Fruit fly (Drosophila melanogaster) whole organism, pupa: ENCODE measurements around the gene CG14883.

Experiments used
- CG10348 ChIP-seq: fragments of 200-800 bp; sonication (Bioruptor generic); IDR thresholded peaks from 2 replicates; pipeline ENCODE4 v1.3.6; 2022; ENCODE audit warnings: missing biosample characterization, missing genetic modification characterization
- CG12605 ChIP-seq: fragments of 200-800 bp; sonication (Bioruptor generic); IDR thresholded peaks from 2 replicates; pipeline ENCODE4 v1.3.6; 2022; ENCODE audit warnings: missing biosample characterization, missing genetic modification characterization
- CG13204 ChIP-seq: fragments of 200-800 bp; sonication (Bioruptor generic); optimal IDR thresholded peaks from 2 replicates; lab custom pipeline; 2018; ENCODE audit warnings: missing biosample characterization, mild to moderate bottlenecking, missing genetic modification characterization, moderate library complexity
- CG14655 ChIP-seq: fragments of 200-800 bp; sonication (Bioruptor generic); optimal IDR thresholded peaks from 3 replicates; lab custom pipeline; 2017; ENCODE audit warnings: mild to moderate bottlenecking, missing biosample characterization, missing genetic modification reagents, missing genetic modification characterization
- CG15710 ChIP-seq: fragments of 200-800 bp; sonication (Bioruptor generic); optimal IDR thresholded peaks from 2 replicates; lab custom pipeline; 2018; ENCODE audit warnings: missing biosample characterization, mild to moderate bottlenecking, missing genetic modification characterization, moderate library complexity
- CG17806 ChIP-seq: fragments of 200-800 bp; sonication (Bioruptor generic); optimal IDR thresholded peaks from 2 replicates; lab custom pipeline; 2018; ENCODE audit warnings: missing biosample characterization, mild to moderate bottlenecking, missing genetic modification characterization, moderate library complexity
- CG32121 ChIP-seq: fragments of 200-800 bp; sonication (Bioruptor generic); IDR thresholded peaks from 2 replicates; pipeline ENCODE4 v1.3.6; 2022; ENCODE audit warnings: missing biosample characterization, missing genetic modification characterization
- CG34367 ChIP-seq: fragments of 200-800 bp; sonication (Bioruptor generic); optimal IDR thresholded peaks from 2 replicates; lab custom pipeline; 2018; ENCODE audit warnings: missing biosample characterization, mild to moderate bottlenecking, missing genetic modification characterization
- CG4496 ChIP-seq: fragments of 200-800 bp; sonication (Bioruptor generic); IDR thresholded peaks from 3 replicates; pipeline ENCODE4 v1.3.6; 2022; ENCODE audit warnings: missing biosample characterization, missing genetic modification characterization
- CG8159 ChIP-seq: fragments of 200-800 bp; sonication (Bioruptor generic); optimal IDR thresholded peaks from 3 replicates; lab custom pipeline; 2018; ENCODE audit warnings: missing biosample characterization, mild to moderate bottlenecking, missing genetic modification characterization, moderate library complexity
- CG8301 ChIP-seq: fragments of 200-800 bp; sonication (Bioruptor generic); optimal IDR thresholded peaks from 2 replicates; lab custom pipeline; 2018; ENCODE audit warnings: missing biosample characterization, mild to moderate bottlenecking, missing genetic modification characterization
- CG9948 ChIP-seq: fragments of 200-800 bp; sonication (Bioruptor generic); optimal IDR thresholded peaks from 2 replicates; lab custom pipeline; 2018; ENCODE audit warnings: missing biosample characterization, mild to moderate bottlenecking, missing genetic modification characterization, moderate library complexity
- D1 ChIP-seq: fragments of 200-800 bp; sonication (Bioruptor generic); optimal IDR thresholded peaks from 2 replicates; lab custom pipeline; 2018; ENCODE audit warnings: missing biosample characterization, mild to moderate bottlenecking, missing genetic modification characterization, moderate library complexity
- EcR ChIP-seq: fragments of 200-800 bp; sonication (Bioruptor generic); optimal IDR thresholded peaks from 3 replicates; lab custom pipeline; 2019; ENCODE audit warnings: missing biosample characterization, missing genetic modification characterization, mild to moderate bottlenecking, moderate library complexity, missing genetic modification reagents
- Ets98B ChIP-seq: fragments of 200-800 bp; sonication (Bioruptor generic); IDR thresholded peaks from 2 replicates; pipeline ENCODE4 v1.3.6; 2022; ENCODE audit warnings: missing biosample characterization, missing genetic modification characterization
- Pif1A ChIP-seq: fragments of 200-800 bp; sonication (Bioruptor generic); optimal IDR thresholded peaks from 3 replicates; lab custom pipeline; 2016; ENCODE audit warnings: missing biosample characterization, missing genetic modification characterization
- Pif1B ChIP-seq: fragments of 200-800 bp; sonication (Bioruptor generic); optimal IDR thresholded peaks from 3 replicates; lab custom pipeline; 2016; ENCODE audit warnings: missing biosample characterization, missing genetic modification characterization
- Snoo ChIP-seq: fragments of 200-800 bp; sonication (Bioruptor generic); optimal IDR thresholded peaks from 3 replicates; lab custom pipeline; 2017; ENCODE audit warnings: missing biosample characterization, mild to moderate bottlenecking, missing genetic modification characterization, inconsistent platforms
- fd96Ca ChIP-seq: fragments of 200-800 bp; sonication (Bioruptor generic); IDR thresholded peaks from 3 replicates; pipeline ENCODE4 v1.3.6; 2022; ENCODE audit warnings: missing biosample characterization, missing genetic modification characterization
- gl ChIP-seq: fragments of 200-800 bp; sonication (Bioruptor generic); optimal IDR thresholded peaks from 2 replicates; lab custom pipeline; 2018; ENCODE audit warnings: missing biosample characterization, mild to moderate bottlenecking, missing genetic modification characterization
- rn ChIP-seq: fragments of 200-800 bp; sonication (Bioruptor generic); IDR thresholded peaks from 2 replicates; pipeline ENCODE4 v1.3.6; 2022; ENCODE audit warnings: missing biosample characterization, missing genetic modification characterization

Gene CG14883

DNA sequence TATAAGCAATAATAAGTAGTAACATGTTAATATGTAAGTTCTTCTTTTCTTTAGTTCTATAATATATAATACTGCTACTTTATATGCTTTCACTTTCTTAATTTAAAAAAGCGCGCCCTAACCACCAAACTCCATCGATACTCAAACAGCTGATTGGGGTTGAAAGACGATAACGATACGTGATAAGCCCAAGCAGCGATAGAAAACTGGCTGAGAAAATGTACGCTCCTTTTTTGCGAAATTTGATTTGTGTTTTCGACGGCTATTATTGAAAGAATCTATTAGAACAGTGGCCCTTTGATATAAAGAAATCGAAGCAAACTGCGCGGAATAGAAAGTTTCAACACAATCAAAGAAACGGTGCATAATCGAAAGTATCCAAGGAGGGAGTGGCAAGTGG, at the start of gene CG14883:
Gene CG14883 (plus strand): TSS at position 178 of the 400 bp plus-strand sequence.
- TF ChIP-seq CG8301 (tag; lab: Kevin White, UChicago), result no peak
- no peak for TF ChIP-seq CG13204 (GFP tag; lab: Kevin White, UChicago)
- no peak for TF ChIP-seq CG14655 (GFP tag; lab: Kevin White, UChicago)
- TF ChIP-seq CG9948 (tag; lab: Kevin White, UChicago), result no peak
- no peak for TF ChIP-seq CG8159 (tag; lab: Kevin White, UChicago)
- TF ChIP-seq CG34367 (tag; lab: Kevin White, UChicago), result no peak
- no peak for TF ChIP-seq rn
- no peak for TF ChIP-seq CG32121 (GFP tag; lab: Robert Waterston, UW)
- TF ChIP-seq gl (tag; lab: Kevin White, UChicago), result no peak
- no peak for TF ChIP-seq CG17806 (tag; lab: Kevin White, UChicago)
- TF ChIP-seq CG15710 (tag; lab: Kevin White, UChicago), result no peak
- TF ChIP-seq D1 (tag; lab: Kevin White, UChicago), result no peak
- no peak for TF ChIP-seq CG12605 (GFP tag; lab: Robert Waterston, UW)
- TF ChIP-seq Snoo (tag; lab: Kevin White, UChicago), result no peak
- TF ChIP-seq EcR (GFP tag; lab: Kevin White, UChicago), result no peak
- no peak for TF ChIP-seq fd96Ca (GFP tag; lab: Robert Waterston, UW)
- TF ChIP-seq CG10348 (GFP tag; lab: Robert Waterston, UW), result no peak
- no peak for TF ChIP-seq CG4496 (GFP tag; lab: Robert Waterston, UW)
- TF ChIP-seq Ets98B (GFP tag; lab: Robert Waterston, UW), result no peak

DNA sequence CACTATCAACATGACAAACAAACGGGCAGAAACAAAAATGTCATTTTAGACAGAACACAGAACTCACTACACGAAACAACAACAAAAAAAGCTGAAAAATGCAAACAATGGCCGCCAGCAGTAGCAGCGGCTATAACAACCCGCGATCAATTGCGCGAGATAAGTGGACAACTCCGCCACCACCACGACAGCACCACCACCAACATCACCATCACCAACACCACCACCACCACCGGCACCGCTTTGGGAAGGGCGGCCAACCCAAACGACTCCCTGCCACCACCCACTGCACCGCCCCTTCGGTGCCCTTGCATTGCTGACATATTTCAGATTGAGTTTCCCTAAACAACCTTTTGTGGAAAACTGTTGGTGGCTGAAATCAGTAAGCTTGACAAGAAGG, 49.2 kb upstream of the CG14883 start:
- TF ChIP-seq CG4496 (GFP tag; lab: Robert Waterston, UW) (no peak), CG8159 (tag; lab: Kevin White, UChicago) (no peak), Pif1A (GFP tag; lab: Kevin White, UChicago) (no peak), CG15710 (tag; lab: Kevin White, UChicago) (no peak), CG34367 (tag; lab: Kevin White, UChicago) (no peak), CG8301 (tag; lab: Kevin White, UChicago) (no peak), CG12605 (GFP tag; lab: Robert Waterston, UW) (no peak)

DNA sequence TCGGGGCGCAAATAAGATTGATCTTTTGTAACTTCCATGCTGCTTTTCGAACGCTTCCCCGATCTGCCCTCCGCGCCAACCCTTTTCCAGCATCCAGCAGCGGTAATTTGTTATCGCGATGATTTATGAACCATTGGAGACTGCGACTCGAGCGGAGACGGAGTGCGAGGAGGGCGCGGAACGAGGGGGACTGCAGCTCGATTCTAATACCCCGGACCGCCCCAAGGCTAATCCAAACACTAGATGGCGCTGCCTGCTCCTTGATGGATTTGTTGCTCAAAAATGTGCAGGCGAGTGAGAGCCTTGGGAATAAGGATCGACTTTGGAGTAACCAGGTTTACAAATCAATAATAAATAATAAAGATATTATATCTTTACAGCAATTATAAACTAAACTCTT, 47.4 kb upstream of the CG14883 start:
- TF ChIP-seq CG14655 (GFP tag; lab: Kevin White, UChicago) (no peak), CG15710 (tag; lab: Kevin White, UChicago) (no peak)

DNA sequence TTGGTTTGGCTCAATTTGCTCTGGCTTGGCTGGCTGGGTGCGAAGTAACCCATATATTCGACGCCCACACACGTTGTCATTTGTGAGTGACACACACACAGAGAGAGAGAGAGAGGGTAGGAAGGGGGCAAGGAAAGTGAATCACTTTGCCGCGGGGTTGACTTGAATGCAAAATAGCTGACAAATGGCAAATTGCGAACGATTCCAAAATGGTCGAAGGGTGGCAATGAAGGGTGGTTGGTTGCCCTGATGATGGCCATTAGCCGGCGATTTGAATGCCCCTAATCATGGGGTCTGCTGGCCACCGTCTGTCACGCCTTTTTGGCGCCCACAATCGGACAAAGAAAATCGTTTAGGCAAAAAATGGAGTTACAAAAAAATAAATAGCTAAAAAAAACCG, 45.1 kb upstream of the CG14883 start:
- no peak for TF ChIP-seq Snoo (tag; lab: Kevin White, UChicago)
- TF ChIP-seq Ets98B (GFP tag; lab: Robert Waterston, UW), result no peak
- no peak for TF ChIP-seq D1 (tag; lab: Kevin White, UChicago)
- TF ChIP-seq fd96Ca (GFP tag; lab: Robert Waterston, UW), result no peak
- no peak for TF ChIP-seq CG15710 (tag; lab: Kevin White, UChicago)
- TF ChIP-seq gl (tag; lab: Kevin White, UChicago), result no peak
- TF ChIP-seq CG4496 (GFP tag; lab: Robert Waterston, UW), result no peak
- no peak for TF ChIP-seq CG32121 (GFP tag; lab: Robert Waterston, UW)
- no peak for TF ChIP-seq CG10348 (GFP tag; lab: Robert Waterston, UW)
- TF ChIP-seq EcR (GFP tag; lab: Kevin White, UChicago), result no peak
- no peak for TF ChIP-seq Pif1B
- no peak for TF ChIP-seq CG9948 (tag; lab: Kevin White, UChicago)
- TF ChIP-seq rn, result no peak
- no peak for TF ChIP-seq CG8301 (tag; lab: Kevin White, UChicago)
- no peak for TF ChIP-seq CG8159 (tag; lab: Kevin White, UChicago)
- TF ChIP-seq CG13204 (GFP tag; lab: Kevin White, UChicago), result no peak
- no peak for TF ChIP-seq CG12605 (GFP tag; lab: Robert Waterston, UW)

DNA sequence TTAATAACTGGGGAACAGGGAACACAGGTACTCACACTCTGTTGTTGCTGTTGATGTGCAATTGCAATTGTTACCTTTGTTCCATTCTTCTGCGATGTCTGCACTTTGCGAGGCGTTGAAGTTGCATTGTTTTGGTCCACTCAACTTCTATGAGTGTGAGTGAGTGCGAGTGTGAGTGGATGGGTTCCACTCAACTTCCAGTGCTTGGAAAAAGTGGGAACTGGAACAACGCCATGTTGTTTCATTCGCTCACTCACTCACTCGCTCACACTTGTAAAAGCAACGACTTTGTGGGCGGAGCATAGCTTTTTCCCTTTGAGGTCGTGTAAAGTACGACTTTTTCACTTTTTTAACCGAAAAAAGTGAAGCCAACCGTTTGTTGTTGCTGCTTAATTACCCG, 42.1 kb upstream of the CG14883 start:
- TF ChIP-seq CG8159 (tag; lab: Kevin White, UChicago) (peak; percentile 71), CG14655 (GFP tag; lab: Kevin White, UChicago) (no peak), Pif1A (GFP tag; lab: Kevin White, UChicago) (no peak), CG4496 (GFP tag; lab: Robert Waterston, UW) (no peak), CG9948 (tag; lab: Kevin White, UChicago) (no peak), CG13204 (GFP tag; lab: Kevin White, UChicago) (no peak), D1 (tag; lab: Kevin White, UChicago) (no peak)

DNA sequence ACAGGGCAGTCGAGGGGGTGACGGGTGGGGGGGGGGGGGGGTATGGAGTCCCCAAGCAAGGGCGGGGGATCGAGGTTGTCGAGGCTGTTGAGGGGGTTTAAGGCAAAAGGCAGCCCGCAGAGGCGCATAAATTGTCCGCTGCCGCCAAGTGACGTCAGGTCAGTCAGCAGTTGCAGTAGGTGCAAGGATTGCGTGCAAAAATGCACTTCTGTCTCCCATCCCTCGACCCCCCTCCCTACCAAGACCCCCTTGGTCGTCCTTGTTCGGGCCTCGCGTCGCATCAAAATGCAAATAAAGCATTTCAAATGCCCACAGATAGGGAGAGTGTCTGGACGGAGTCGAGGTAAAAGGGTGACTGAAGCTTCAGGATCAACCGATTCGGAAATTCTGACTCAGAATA, 39.3 kb upstream of the CG14883 start:
- TF ChIP-seq Pif1A (GFP tag; lab: Kevin White, UChicago) (no peak), CG14655 (GFP tag; lab: Kevin White, UChicago) (no peak), D1 (tag; lab: Kevin White, UChicago) (no peak), Ets98B (GFP tag; lab: Robert Waterston, UW) (no peak)

DNA sequence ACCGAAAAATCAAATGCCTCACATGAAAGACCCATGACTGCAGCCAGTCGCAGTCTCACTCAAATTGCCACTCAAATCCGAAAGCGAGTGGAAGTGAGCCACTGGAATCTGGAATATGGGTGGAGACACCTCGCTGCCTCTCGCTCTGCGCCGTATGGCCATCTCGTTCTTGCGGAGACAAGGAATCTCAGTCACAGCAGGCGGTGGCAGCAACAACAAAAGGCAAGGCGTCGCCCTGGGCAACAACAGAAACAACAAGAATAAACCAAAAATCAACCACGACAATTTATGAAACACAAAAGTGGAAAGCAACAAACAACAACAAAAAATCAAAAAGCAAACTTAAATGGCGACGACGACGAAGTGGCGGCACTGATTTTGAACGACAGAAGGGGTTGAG, 32.5 kb upstream of the CG14883 start:
- TF ChIP-seq fd96Ca (GFP tag; lab: Robert Waterston, UW), result no peak
- TF ChIP-seq CG14655 (GFP tag; lab: Kevin White, UChicago), result no peak
- TF ChIP-seq CG15710 (tag; lab: Kevin White, UChicago), result peak; percentile 3
- no peak for TF ChIP-seq D1 (tag; lab: Kevin White, UChicago)
- no peak for TF ChIP-seq rn
- peak; percentile 25 for TF ChIP-seq CG8159 (tag; lab: Kevin White, UChicago)
- no peak for TF ChIP-seq CG9948 (tag; lab: Kevin White, UChicago)
- peak; percentile 59; the same call in 1 of the 3 replicates for TF ChIP-seq CG4496 (GFP tag; lab: Robert Waterston, UW)
- no peak for TF ChIP-seq Pif1B
- TF ChIP-seq Pif1A (GFP tag; lab: Kevin White, UChicago), result no peak
- TF ChIP-seq CG8301 (tag; lab: Kevin White, UChicago), result no peak
- TF ChIP-seq Ets98B (GFP tag; lab: Robert Waterston, UW), result no peak
- TF ChIP-seq CG13204 (GFP tag; lab: Kevin White, UChicago), result peak; percentile 37
- TF ChIP-seq CG34367 (tag; lab: Kevin White, UChicago), result peak; percentile 10
- TF ChIP-seq gl (tag; lab: Kevin White, UChicago), result peak; percentile 55
- peak; percentile 17; the same call in 1 of the 2 replicates for TF ChIP-seq CG12605 (GFP tag; lab: Robert Waterston, UW)
- no peak for TF ChIP-seq EcR (GFP tag; lab: Kevin White, UChicago)
